Worm (Caenorhabditis elegans) whole organism, late embryonic: ENCODE results near the gene ugtp-1.

Source experiments
- C08G9.2 ChIP-seq: sonication (generic microtip); optimal IDR thresholded peaks from 2 replicates; lab custom pipeline; 2016; ENCODE audit warnings: mild to moderate bottlenecking, missing genetic modification characterization, moderate library complexity, missing compliant biosample characterization
- C38D4.7 ChIP-seq: fragments of 200-800 bp; sonication (Bioruptor generic); optimal IDR thresholded peaks from 2 replicates; lab custom pipeline; 2018; ENCODE audit warnings: mild to moderate bottlenecking, missing genetic modification characterization, moderate library complexity, missing compliant biosample characterization
- K02D7.2 ChIP-seq: sonication (generic microtip); optimal IDR thresholded peaks from 2 replicates; lab custom pipeline; 2017; ENCODE audit warnings: mild to moderate bottlenecking, missing genetic modification characterization, missing compliant biosample characterization
- K09A11.1 ChIP-seq: sonication (generic microtip); optimal IDR thresholded peaks from 2 replicates; lab custom pipeline; 2017; ENCODE audit warnings: antibody characterized with exemption, mild to moderate bottlenecking, missing genetic modification characterization, missing compliant biosample characterization; ENCODE audit not compliant: insufficient read depth
- Y22D7AL.16 ChIP-seq: sonication (generic microtip); optimal IDR thresholded peaks from 2 replicates; lab custom pipeline; 2016; ENCODE audit warnings: missing genetic modification characterization, missing compliant biosample characterization
- ahr-1 ChIP-seq: sonication (generic microtip); optimal IDR thresholded peaks from 2 replicates; lab custom pipeline; 2016; ENCODE audit warnings: missing genetic modification characterization, missing compliant biosample characterization
- ceh-18 ChIP-seq: sonication (generic microtip); optimal IDR thresholded peaks from 2 replicates; lab custom pipeline; 2016; ENCODE audit warnings: missing genetic modification characterization, missing compliant biosample characterization
- ceh-2 ChIP-seq: sonication (generic microtip); optimal IDR thresholded peaks from 2 replicates; lab custom pipeline; 2016; ENCODE audit warnings: missing genotype, missing genetic modification characterization, missing compliant biosample characterization
- ceh-22 ChIP-seq: sonication (generic microtip); optimal IDR thresholded peaks from 2 replicates; lab custom pipeline; 2017; ENCODE audit warnings: missing biosample characterization, missing genetic modification characterization
- ceh-24 ChIP-seq: sonication (generic microtip); optimal IDR thresholded peaks from 2 replicates; lab custom pipeline; 2016; ENCODE audit warnings: mild to moderate bottlenecking, missing genetic modification characterization, missing compliant biosample characterization
- ceh-45 ChIP-seq: fragments of 200-800 bp; sonication (Bioruptor generic); IDR thresholded peaks from 2 replicates; pipeline ENCODE4 v1.3.6; 2022; ENCODE audit warnings: missing genetic modification reagents, missing genetic modification characterization, missing compliant biosample characterization
- ceh-48 ChIP-seq: sonication (generic microtip); optimal IDR thresholded peaks from 2 replicates; lab custom pipeline; 2016; ENCODE audit warnings: missing genetic modification characterization, inconsistent platforms, missing compliant biosample characterization
- ceh-6 ChIP-seq: fragments of 200-800 bp; sonication (Bioruptor generic); optimal IDR thresholded peaks from 2 replicates; lab custom pipeline; 2018; ENCODE audit warnings: mild to moderate bottlenecking, missing genetic modification characterization, missing compliant biosample characterization
- dmd-4 ChIP-seq: sonication (generic microtip); optimal IDR thresholded peaks from 2 replicates; lab custom pipeline; 2016; ENCODE audit warnings: borderline replicate concordance, missing genetic modification characterization, missing compliant biosample characterization
- ets-4 ChIP-seq: sonication (generic microtip); optimal IDR thresholded peaks from 2 replicates; lab custom pipeline; 2016; ENCODE audit warnings: missing genetic modification characterization, missing compliant biosample characterization
- eyg-1 ChIP-seq: sonication (generic microtip); optimal IDR thresholded peaks from 2 replicates; lab custom pipeline; 2016; ENCODE audit warnings: missing genotype, missing genetic modification characterization, missing compliant biosample characterization
- fax-1 ChIP-seq: sonication (generic microtip); optimal IDR thresholded peaks from 2 replicates; lab custom pipeline; 2016; ENCODE audit warnings: missing genotype, missing genetic modification characterization, missing compliant biosample characterization
- fkh-10 ChIP-seq: fragments of 150-350 bp; optimal IDR thresholded peaks from 2 replicates; lab custom pipeline; 2014; ENCODE audit warnings: missing biosample characterization, missing genetic modification reagents, missing genetic modification characterization
- gmeb-2 ChIP-seq: sonication (generic microtip); optimal IDR thresholded peaks from 2 replicates; lab custom pipeline; 2016; ENCODE audit warnings: missing genetic modification characterization, inconsistent platforms, missing compliant biosample characterization
- hlh-13 ChIP-seq: fragments of 200-800 bp; sonication (Bioruptor generic); optimal IDR thresholded peaks from 2 replicates; lab custom pipeline; 2018; ENCODE audit warnings: mild to moderate bottlenecking, missing genetic modification characterization, missing compliant biosample characterization
- hlh-30 ChIP-seq: sonication (generic microtip); optimal IDR thresholded peaks from 2 replicates; lab custom pipeline; 2017; ENCODE audit warnings: antibody characterized with exemption, missing genetic modification characterization, missing compliant biosample characterization; ENCODE audit not compliant: insufficient read depth
- lin-11 ChIP-seq: fragments of 200-800 bp; sonication (Bioruptor generic); optimal IDR thresholded peaks from 2 replicates; lab custom pipeline; 2018; ENCODE audit warnings: mild to moderate bottlenecking, missing genetic modification characterization, missing compliant biosample characterization
- madf-2 ChIP-seq: sonication (generic microtip); optimal IDR thresholded peaks from 2 replicates; lab custom pipeline; 2017; ENCODE audit warnings: missing genetic modification characterization, missing compliant biosample characterization
- mec-3 ChIP-seq: sonication (generic microtip); optimal IDR thresholded peaks from 2 replicates; lab custom pipeline; 2016; ENCODE audit warnings: borderline replicate concordance, missing genetic modification characterization, missing compliant biosample characterization
- nfya-1 ChIP-seq: sonication (generic microtip); optimal IDR thresholded peaks from 2 replicates; lab custom pipeline; 2017; ENCODE audit warnings: missing genetic modification characterization, mild to moderate bottlenecking, missing compliant biosample characterization, antibody characterized with exemption, moderate library complexity
- nhr-11 ChIP-seq: fragments of 150-350 bp; optimal IDR thresholded peaks from 2 replicates; lab custom pipeline; 2014; ENCODE audit warnings: missing biosample characterization, missing genetic modification characterization
- nhr-232 ChIP-seq: sonication (generic microtip); optimal IDR thresholded peaks from 2 replicates; lab custom pipeline; 2016; ENCODE audit warnings: missing genetic modification characterization, missing compliant biosample characterization
- odd-2 ChIP-seq: sonication (generic microtip); optimal IDR thresholded peaks from 2 replicates; lab custom pipeline; 2017; ENCODE audit warnings: antibody characterized with exemption, mild to moderate bottlenecking, missing genetic modification characterization, missing compliant biosample characterization
- pag-3 ChIP-seq: sonication (generic microtip); optimal IDR thresholded peaks from 2 replicates; lab custom pipeline; 2016; ENCODE audit warnings: missing compliant biosample characterization, missing genetic modification characterization, borderline replicate concordance
- pax-1 ChIP-seq: fragments of 150-350 bp; optimal IDR thresholded peaks from 2 replicates; lab custom pipeline; 2014; ENCODE audit warnings: missing biosample characterization, missing genetic modification characterization
- pha-2 ChIP-seq: sonication (generic microtip); optimal IDR thresholded peaks from 2 replicates; lab custom pipeline; 2017; ENCODE audit warnings: mild to moderate bottlenecking, missing genetic modification characterization, missing compliant biosample characterization
- pha-4 ChIP-seq: fragments of 150-350 bp; optimal IDR thresholded peaks from 2 replicates; lab custom pipeline; 2018; ENCODE audit warnings: missing biosample characterization, missing genetic modification reagents, missing genetic modification characterization
- pqm-1 ChIP-seq: sonication (generic microtip); optimal IDR thresholded peaks from 2 replicates; lab custom pipeline; 2016; ENCODE audit warnings: missing genetic modification characterization, missing compliant biosample characterization
- sdc-2 ChIP-seq: sonication (generic microtip); optimal IDR thresholded peaks from 2 replicates; lab custom pipeline; 2016; ENCODE audit warnings: missing genotype, missing genetic modification characterization, missing compliant biosample characterization
- sox-2 ChIP-seq: fragments of 200-800 bp; sonication (Bioruptor generic); IDR thresholded peaks from 2 replicates; pipeline ENCODE4 v1.3.6; 2022; ENCODE audit warnings: missing genetic modification reagents, missing genetic modification characterization, missing compliant biosample characterization
- sox-4 ChIP-seq: sonication (generic microtip); optimal IDR thresholded peaks from 2 replicates; lab custom pipeline; 2017; ENCODE audit warnings: mild to moderate bottlenecking, missing genetic modification characterization, inconsistent platforms, missing compliant biosample characterization
- tbx-2 ChIP-seq: sonication (generic microtip); optimal IDR thresholded peaks from 2 replicates; lab custom pipeline; 2016; ENCODE audit warnings: missing genetic modification characterization, missing compliant biosample characterization
- ttx-3 ChIP-seq: sonication (generic microtip); optimal IDR thresholded peaks from 2 replicates; lab custom pipeline; 2016; ENCODE audit warnings: missing genetic modification reagents, missing genetic modification characterization, missing compliant biosample characterization
- unc-3 ChIP-seq, 2 experiments: fragments of 200-800 bp in 1 of 2; sonication (Bioruptor generic) in 1 of 2; sonication (generic microtip) in 1 of 2; conservative IDR thresholded peaks in 1 of 2; optimal IDR thresholded peaks in 1 of 2; 2 replicates each; pipeline versions ENCODE4 v1.3.6 to Lab custom; 2016 to 2022; ENCODE audit warnings: missing compliant biosample characterization in 2 of 2, missing genetic modification characterization in 2 of 2, missing genetic modification reagents in 1 of 2
- ztf-16 ChIP-seq: sonication (generic microtip); optimal IDR thresholded peaks from 2 replicates; lab custom pipeline; 2017; ENCODE audit warnings: missing genetic modification characterization, missing compliant biosample characterization

The ugtp-1 gene

ce11 chrIII:8767889-8768361 lies 17.4 kb upstream of the ugtp-1 start, which contains the start of gene mtss-1 (continued):
- peak; percentile 72 for TF ChIP-seq tbx-2
- no peak for TF ChIP-seq pag-3 (tag; lab: Kevin White, UChicago)
- peak; percentile 71 for TF ChIP-seq C38D4.7
- TF ChIP-seq K02D7.2 (tag; lab: Kevin White, UChicago), result peak; percentile 74
- no peak for TF ChIP-seq nhr-11 (tag; lab: Kevin White, UChicago)
- TF ChIP-seq C08G9.2 (tag; lab: Kevin White, UChicago), result peak; percentile 64
- TF ChIP-seq dmd-4 (tag; lab: Kevin White, UChicago), result no peak
- TF ChIP-seq ceh-18, result peak; percentile 24
- peak; percentile 78 for TF ChIP-seq nfya-1 (tag; lab: Kevin White, UChicago)
- TF ChIP-seq pqm-1 (tag; lab: Kevin White, UChicago), result no peak
- TF ChIP-seq sox-2 (GFP tag; lab: Robert Waterston, UW), result peak; percentile 17; the same call in 1 of the 2 replicates
- TF ChIP-seq ceh-22 (tag; lab: Kevin White, UChicago), result no peak
- TF ChIP-seq hlh-13 (GFP tag; lab: Kevin White, UChicago), result peak; percentile 42
- peak; percentile 64 for TF ChIP-seq eyg-1 (tag; lab: Kevin White, UChicago)
- no peak for TF ChIP-seq sdc-2
- peak; percentile 75 for TF ChIP-seq ceh-2 (tag; lab: Kevin White, UChicago)
- peak; percentile 85 for TF ChIP-seq fax-1
- TF ChIP-seq ztf-16 (tag; lab: Kevin White, UChicago), result peak; percentile 79
- peak; percentile 67 for TF ChIP-seq ceh-6 (GFP tag; lab: Kevin White, UChicago)
- TF ChIP-seq ets-4 (tag; lab: Kevin White, UChicago), result peak; percentile 1
- TF ChIP-seq pha-4, result no peak
- peak; percentile 70 for TF ChIP-seq gmeb-2 (tag; lab: Kevin White, UChicago)
- TF ChIP-seq fkh-10 (GFP tag; lab: Kevin White, UChicago), result peak; percentile 2
- TF ChIP-seq pha-2 (tag; lab: Kevin White, UChicago), result peak; percentile 74

- TF ChIP-seq lin-11 (tag; lab: Kevin White, UChicago) (no peak), Y22D7AL.16 (tag; lab: Kevin White, UChicago) (no peak), odd-2 (tag; lab: Kevin White, UChicago) (no peak), pha-2 (tag; lab: Kevin White, UChicago) (no peak), unc-3 (GFP tag; conservative IDR thresholded peaks at IDR 0.05; lab: Robert Waterston, UW) (no peak), unc-3 (tag; optimal IDR thresholded peaks at IDR 0.05; lab: Kevin White, UChicago) (no peak), madf-2 (tag; lab: Kevin White, UChicago) (no peak), K09A11.1 (no peak), pha-4 (no peak), ahr-1 (tag; lab: Kevin White, UChicago) (no peak), ceh-22 (tag; lab: Kevin White, UChicago) (no peak), ceh-48 (tag; lab: Kevin White, UChicago) (no peak), eyg-1 (tag; lab: Kevin White, UChicago) (no peak)
Measured at ce11 chrIII:8767292-8767829, 16.9 kb upstream of the ugtp-1 start, which contains the start of gene mig-22. mig-22 (minus strand) TSS chrIII:8767342.

DNA sequence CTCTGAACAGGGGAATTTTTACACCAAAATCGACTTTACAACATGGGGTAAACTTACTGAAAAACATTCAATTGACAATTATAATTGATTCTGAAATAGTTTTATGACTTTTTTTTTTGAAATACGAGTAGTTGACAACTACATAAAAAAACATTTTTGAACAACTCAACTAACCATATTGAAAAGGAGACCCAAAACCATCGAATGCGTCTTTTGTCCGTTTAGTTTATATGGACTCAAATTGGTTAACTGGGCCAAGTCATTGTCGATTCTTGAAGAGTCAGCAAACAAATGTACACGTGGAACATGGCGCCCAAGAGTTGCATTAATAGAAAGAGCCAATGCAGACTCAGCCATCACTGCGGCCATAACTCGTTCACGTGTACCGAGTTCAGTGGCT lies 16.0 kb upstream of the ugtp-1 start:
- TF ChIP-seq nhr-232 (tag; lab: Kevin White, UChicago) (no peak), ceh-18 (no peak), odd-2 (tag; lab: Kevin White, UChicago) (no peak), sdc-2 (no peak), Y22D7AL.16 (tag; lab: Kevin White, UChicago) (no peak), ttx-3 (no peak), sox-4 (tag; lab: Kevin White, UChicago) (no peak), mec-3 (tag; lab: Kevin White, UChicago) (no peak), ceh-24 (tag; lab: Kevin White, UChicago) (no peak), hlh-30 (no peak), ceh-45 (GFP tag; lab: Robert Waterston, UW) (no peak), pqm-1 (tag; lab: Kevin White, UChicago) (no peak), nhr-11 (tag; lab: Kevin White, UChicago) (no peak), pax-1 (no peak)
